Worm (Caenorhabditis elegans): ENCODE measurements around the gene appg-2.

Gene appg-2

DNA sequence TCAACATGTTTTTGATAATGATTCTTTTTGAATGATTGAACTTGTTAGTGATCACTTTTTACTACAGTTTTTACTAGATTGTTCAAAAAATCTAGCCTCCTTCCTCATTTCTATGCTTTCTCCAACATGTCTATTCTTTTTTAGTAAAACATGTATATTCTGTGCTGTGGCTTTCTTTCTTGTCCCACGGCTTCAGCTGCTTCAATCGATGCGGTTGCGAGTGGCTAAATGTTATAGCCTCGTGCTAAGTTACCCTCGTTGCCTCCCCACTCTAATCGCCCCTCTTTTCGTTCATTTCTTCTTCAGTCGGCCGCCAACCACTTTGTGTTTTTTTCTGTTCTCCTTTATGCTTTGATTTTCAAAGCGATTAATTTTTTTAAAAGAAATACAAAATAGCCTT is 15.1 kb upstream of the appg-2 start (continued):
- no peak for TF ChIP-seq unc-62 (GFP tag; optimal IDR thresholded peaks at IDR 0.05)
- TF ChIP-seq ZK185.1 (tag; optimal IDR thresholded peaks at IDR 0.05; ENCODE audit: poor library complexity, severe bottlenecking): peak; percentile 22
- no peak for TF ChIP-seq ztf-6 (GFP tag; IDR thresholded peaks at IDR 0.05)
- no peak for TF ChIP-seq B0261.1 (tag; optimal IDR thresholded peaks at IDR 0.05)
- no peak for TF ChIP-seq ceh-40 (GFP tag; IDR thresholded peaks at IDR 0.05)
- TF ChIP-seq Y79H2A.3 (GFP tag; conservative IDR thresholded peaks at IDR 0.05): no peak
- peak; percentile 24 for TF ChIP-seq repo-1 (tag; optimal IDR thresholded peaks at IDR 0.05)
- no peak for TF ChIP-seq nfya-1 (tag; optimal IDR thresholded peaks at IDR 0.05; ENCODE audit: borderline replicate concordance, insufficient read depth)
- no peak for TF ChIP-seq dpl-1 (GFP tag; optimal IDR thresholded peaks at IDR 0.05)
- TF ChIP-seq atf-7 (tag; optimal IDR thresholded peaks at IDR 0.05): no peak
- TF ChIP-seq ztf-18 (tag; optimal IDR thresholded peaks at IDR 0.05): no peak
- TF ChIP-seq die-1 (tag; optimal IDR thresholded peaks at IDR 0.05): no peak
- no peak for TF ChIP-seq mel-28 (tag; optimal IDR thresholded peaks at IDR 0.05; ENCODE audit: borderline replicate concordance)
- no peak for TF ChIP-seq cebp-1 (GFP tag; IDR thresholded peaks at IDR 0.05)
- peak; percentile 21 for TF ChIP-seq cebp-1 (tag; optimal IDR thresholded peaks at IDR 0.05)
- TF ChIP-seq K11D2.4 (GFP tag; IDR thresholded peaks at IDR 0.05): no peak
- no peak for TF ChIP-seq dox-1 (GFP tag; IDR thresholded peaks at IDR 0.05)
- no peak for TF ChIP-seq Y67H2A.10 (GFP tag; conservative IDR thresholded peaks at IDR 0.05)
- TF ChIP-seq hmg-1.2 (GFP tag; IDR thresholded peaks at IDR 0.05): 0 out of 2 replicates have a peak, but pooled peaks have one; percentile 6
- no peak for TF ChIP-seq B0336.3 (GFP tag; IDR thresholded peaks at IDR 0.05)
- TF ChIP-seq pha-4 (tag; optimal IDR thresholded peaks at IDR 0.05): no peak

DNA sequence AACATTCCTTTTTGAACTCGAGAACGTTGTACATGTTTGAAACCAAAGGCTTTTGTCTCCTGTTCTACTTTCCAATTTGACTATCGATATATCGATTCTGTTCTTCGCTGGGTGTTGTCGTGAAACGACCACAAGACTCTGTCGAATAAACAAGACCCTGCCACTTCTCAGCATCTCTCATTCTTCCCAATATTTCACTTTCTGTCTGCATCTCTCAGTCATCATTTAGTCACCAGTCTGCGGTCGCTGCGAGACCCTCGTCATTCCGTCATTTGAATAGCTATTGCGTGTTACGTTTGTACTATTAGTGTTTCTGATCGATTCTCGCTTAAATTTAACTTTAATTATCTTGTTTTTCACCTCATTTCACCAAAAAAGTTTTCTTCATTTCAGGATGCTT is 13.6 kb upstream of the appg-2 start:
- no peak for TF ChIP-seq nhr-120 (GFP tag; IDR thresholded peaks at IDR 0.05)
- 0 out of 2 replicates have a peak, but pooled peaks have one; percentile 13 for TF ChIP-seq lir-1 (GFP tag; conservative IDR thresholded peaks at IDR 0.05)
- no peak for TF ChIP-seq madf-8 (GFP tag; conservative IDR thresholded peaks at IDR 0.05)
- peak; percentile 81 for TF ChIP-seq madf-10 (tag; optimal IDR thresholded peaks at IDR 0.05)
- peak; percentile 78 for TF ChIP-seq ZK185.1 (tag; optimal IDR thresholded peaks at IDR 0.05; ENCODE audit: poor library complexity, severe bottlenecking)
- peak; percentile 81 for TF ChIP-seq pbrm-1 (GFP tag; IDR thresholded peaks at IDR 0.05)
- peak; percentile 83 for TF ChIP-seq atf-7 (tag; optimal IDR thresholded peaks at IDR 0.05)
- peak; percentile 51 for TF ChIP-seq repo-1 (tag; optimal IDR thresholded peaks at IDR 0.05)
- peak; percentile 29 for TF ChIP-seq ama-1 (optimal IDR thresholded peaks at IDR 0.05)
- TF ChIP-seq ama-1 (GFP tag; optimal IDR thresholded peaks at IDR 0.05): no peak
- TF ChIP-seq ceh-27 (GFP tag; optimal IDR thresholded peaks at IDR 0.05): peak; percentile 94
- TF ChIP-seq ekl-4 (GFP tag; IDR thresholded peaks at IDR 0.05): peak; percentile 99
- TF ChIP-seq attf-5 (GFP tag; optimal IDR thresholded peaks at IDR 0.05): peak; percentile 85
- TF ChIP-seq F22D6.2 (tag; optimal IDR thresholded peaks at IDR 0.05): peak; percentile 34
- TF ChIP-seq somi-1 (GFP tag; optimal IDR thresholded peaks at IDR 0.05): peak; percentile 74
- peak; percentile 100 for TF ChIP-seq Y67H2A.10 (GFP tag; conservative IDR thresholded peaks at IDR 0.05)
- TF ChIP-seq let-526 (GFP tag; IDR thresholded peaks at IDR 0.05): peak; percentile 76; the same call in 1 of the 2 replicates
- TF ChIP-seq ztf-22 (GFP tag; optimal IDR thresholded peaks at IDR 0.05): peak; percentile 7
- peak; percentile 62 for TF ChIP-seq tbp1 (GFP tag; optimal IDR thresholded peaks at IDR 0.05)
- TF ChIP-seq rcor-1 (GFP tag; IDR thresholded peaks at IDR 0.05): peak; percentile 55; the same call in 1 of the 2 replicates
- peak; percentile 75 for TF ChIP-seq K11D2.4 (GFP tag; IDR thresholded peaks at IDR 0.05)
- TF ChIP-seq lin-40 (tag; optimal IDR thresholded peaks at IDR 0.05): peak; percentile 91
- no peak for TF ChIP-seq snpc-4 (GFP tag; optimal IDR thresholded peaks at IDR 0.05)
- TF ChIP-seq snpc-4 (tag; optimal IDR thresholded peaks at IDR 0.05): peak in 3 of 4 experiments; percentile 48 to 62 (median 49)
- peak; percentile 60 for TF ChIP-seq nhr-80 (tag; optimal IDR thresholded peaks at IDR 0.05)
- peak; percentile 75 for TF ChIP-seq lin-54 (GFP tag; optimal IDR thresholded peaks at IDR 0.05)
- TF ChIP-seq athp-1 (tag; optimal IDR thresholded peaks at IDR 0.05): peak; percentile 54
- TF ChIP-seq C06A6.2 (GFP tag; conservative IDR thresholded peaks at IDR 0.05): peak; percentile 75
- TF ChIP-seq Y95B8A.8 (GFP tag; IDR thresholded peaks at IDR 0.05): 0 out of 2 replicates have a peak, but pooled peaks have one; percentile 36
- TF ChIP-seq madf-3 (GFP tag; IDR thresholded peaks at IDR 0.05): peak; percentile 83
- no peak for TF ChIP-seq tbx-9 (tag; optimal IDR thresholded peaks at IDR 0.05; ENCODE audit: borderline replicate concordance)
- peak; percentile 53 for TF ChIP-seq gei-17 (GFP tag; optimal IDR thresholded peaks at IDR 0.05)
- TF ChIP-seq hmg-1.2 (GFP tag; IDR thresholded peaks at IDR 0.05): peak; percentile 92
